Worm (Caenorhabditis elegans): ENCODE measurements around the gene Y57G11A.4.
A peak's percentile ranks its signal among the peaks of the same experiment; 100 is the strongest.

Gene Y57G11A.4

ce11 chrIV:14495474-14495873, 13.4 kb downstream of the Y57G11A.4 start:
- TF ChIP-seq ets-5 (GFP tag; IDR thresholded peaks at IDR 0.05), result no peak
- no peak for TF ChIP-seq C16A3.4 (tag; optimal IDR thresholded peaks at IDR 0.05)
- no peak for TF ChIP-seq mep-1 (tag; optimal IDR thresholded peaks at IDR 0.05)
- TF ChIP-seq elt-3 (tag; optimal IDR thresholded peaks at IDR 0.05), result no peak
- TF ChIP-seq lin-39 (tag; optimal IDR thresholded peaks at IDR 0.05), result no peak
- TF ChIP-seq skn-1 (tag; optimal IDR thresholded peaks at IDR 0.05), result no peak
- no peak for TF ChIP-seq efl-3 (GFP tag; optimal IDR thresholded peaks at IDR 0.05)
- no peak for TF ChIP-seq ceh-90 (tag; optimal IDR thresholded peaks at IDR 0.05)
- no peak for TF ChIP-seq nhr-19 (GFP tag; conservative IDR thresholded peaks at IDR 0.05)
- TF ChIP-seq sptf-1 (tag; optimal IDR thresholded peaks at IDR 0.05), result no peak
- no peak for TF ChIP-seq nhr-47 (tag; optimal IDR thresholded peaks at IDR 0.05)
- TF ChIP-seq dsc-1 (tag; optimal IDR thresholded peaks at IDR 0.05), result no peak
- no peak for TF ChIP-seq lsy-2 (tag; optimal IDR thresholded peaks at IDR 0.05)
- TF ChIP-seq ceh-88 (GFP tag; IDR thresholded peaks at IDR 0.05), result no peak
- no peak for TF ChIP-seq fkh-8 (tag; optimal IDR thresholded peaks at IDR 0.05)

ce11 chrIV:14496494-14496893, 14.4 kb downstream of the Y57G11A.4 start:
- TF ChIP-seq blmp-1 (tag; optimal IDR thresholded peaks at IDR 0.05) (peak; percentile 7), fos-1 (tag; optimal IDR thresholded peaks at IDR 0.05) (no peak)

- no peak for TF ChIP-seq unc-86 (tag; optimal IDR thresholded peaks at IDR 0.05)
- TF ChIP-seq ceh-82 (tag; optimal IDR thresholded peaks at IDR 0.05), result no peak
- TF ChIP-seq mef-2 (tag; optimal IDR thresholded peaks at IDR 0.05), result no peak
- TF ChIP-seq nhr-71 (tag; optimal IDR thresholded peaks at IDR 0.05), result no peak
- no peak for TF ChIP-seq ztf-11 (tag; optimal IDR thresholded peaks at IDR 0.05)
- TF ChIP-seq nhr-28 (tag; optimal IDR thresholded peaks at IDR 0.05), result no peak
- TF ChIP-seq dsc-1 (tag; optimal IDR thresholded peaks at IDR 0.05), result no peak
- TF ChIP-seq ceh-90 (tag; optimal IDR thresholded peaks at IDR 0.05), result no peak
- TF ChIP-seq lin-39 (tag; optimal IDR thresholded peaks at IDR 0.05), result no peak
- TF ChIP-seq unc-30 (tag; optimal IDR thresholded peaks at IDR 0.05), result no peak
- TF ChIP-seq mdl-1 (tag; optimal IDR thresholded peaks at IDR 0.05), result no peak
Measured at ce11 chrIV:14505066-14505465, 23.0 kb downstream of the Y57G11A.4 start, which contains the start of gene tag-273. tag-273 (minus strand) TSS chrIV:14505166.

- TF ChIP-seq skn-1 (tag; optimal IDR thresholded peaks at IDR 0.05) (peak; percentile 3), nhr-84 (tag; optimal IDR thresholded peaks at IDR 0.05) (no peak), nhr-19 (GFP tag; conservative IDR thresholded peaks at IDR 0.05) (no peak), fkh-8 (tag; optimal IDR thresholded peaks at IDR 0.05) (no peak), nhr-28 (tag; optimal IDR thresholded peaks at IDR 0.05) (no peak), pag-3 (tag; optimal IDR thresholded peaks at IDR 0.05; ENCODE audit: borderline replicate concordance, insufficient read depth) (peak; percentile 26)
Measured at ce11 chrIV:14506042-14506441, 24.0 kb downstream of the Y57G11A.4 start.

- TF ChIP-seq nhr-90 (tag; optimal IDR thresholded peaks at IDR 0.05; ENCODE audit: poor library complexity) (no peak), efl-1 (optimal IDR thresholded peaks at IDR 0.05) (no peak), efl-1 (GFP tag; optimal IDR thresholded peaks at IDR 0.05 in 1 of 2) (peak in 1 of 2 experiments; percentile 75), ceh-90 (tag; optimal IDR thresholded peaks at IDR 0.05) (no peak), lsy-2 (tag; optimal IDR thresholded peaks at IDR 0.05) (peak in 1 of 2 experiments; percentile 8), dsc-1 (tag; optimal IDR thresholded peaks at IDR 0.05) (peak; percentile 31), vab-15 (tag; optimal IDR thresholded peaks at IDR 0.05) (no peak), lin-13 (GFP tag; optimal IDR thresholded peaks at IDR 0.05) (no peak), nhr-12 (tag; optimal IDR thresholded peaks at IDR 0.05) (no peak), rnt-1 (tag; optimal IDR thresholded peaks at IDR 0.05) (peak; percentile 59)
Measured at ce11 chrIV:14506995-14507394, 24.9 kb downstream of the Y57G11A.4 start.
